Worm (Caenorhabditis elegans) whole organism, late embryonic: ENCODE measurements around the gene oig-2.

Experiments used
- C08G9.2 ChIP-seq: sonication (generic microtip); optimal IDR thresholded peaks from 2 replicates; lab custom pipeline; 2016; ENCODE audit warnings: mild to moderate bottlenecking, missing genetic modification characterization, moderate library complexity, missing compliant biosample characterization
- F13H6.1 ChIP-seq: sonication (generic microtip); optimal IDR thresholded peaks from 2 replicates; lab custom pipeline; 2016; ENCODE audit warnings: missing genetic modification characterization, missing compliant biosample characterization
- K02D7.2 ChIP-seq: sonication (generic microtip); optimal IDR thresholded peaks from 2 replicates; lab custom pipeline; 2017; ENCODE audit warnings: mild to moderate bottlenecking, missing genetic modification characterization, missing compliant biosample characterization
- K09A11.1 ChIP-seq: sonication (generic microtip); optimal IDR thresholded peaks from 2 replicates; lab custom pipeline; 2017; ENCODE audit warnings: antibody characterized with exemption, mild to moderate bottlenecking, missing genetic modification characterization, missing compliant biosample characterization; ENCODE audit not compliant: insufficient read depth
- ama-1 ChIP-seq: fragments of 150-350 bp; optimal IDR thresholded peaks from 2 replicates; lab custom pipeline; 2014
- ceh-14 ChIP-seq: sonication (generic microtip); optimal IDR thresholded peaks from 2 replicates; lab custom pipeline; 2016; ENCODE audit warnings: missing genotype, missing genetic modification characterization, missing compliant biosample characterization
- ceh-2 ChIP-seq: sonication (generic microtip); optimal IDR thresholded peaks from 2 replicates; lab custom pipeline; 2016; ENCODE audit warnings: missing genotype, missing genetic modification characterization, missing compliant biosample characterization
- ceh-22 ChIP-seq: sonication (generic microtip); optimal IDR thresholded peaks from 2 replicates; lab custom pipeline; 2017; ENCODE audit warnings: missing biosample characterization, missing genetic modification characterization
- ceh-24 ChIP-seq: sonication (generic microtip); optimal IDR thresholded peaks from 2 replicates; lab custom pipeline; 2016; ENCODE audit warnings: mild to moderate bottlenecking, missing genetic modification characterization, missing compliant biosample characterization
- ceh-31 ChIP-seq: sonication (generic microtip); optimal IDR thresholded peaks from 2 replicates; lab custom pipeline; 2016; ENCODE audit warnings: missing genetic modification characterization, missing compliant biosample characterization
- ceh-9 ChIP-seq: sonication (generic microtip); optimal IDR thresholded peaks from 2 replicates; lab custom pipeline; 2016; ENCODE audit warnings: mild to moderate bottlenecking, missing genetic modification characterization, inconsistent platforms, missing compliant biosample characterization
- che-1 ChIP-seq: sonication (generic microtip); optimal IDR thresholded peaks from 2 replicates; lab custom pipeline; 2016; ENCODE audit warnings: mild to moderate bottlenecking, missing genetic modification characterization, missing compliant biosample characterization
- dmd-4 ChIP-seq: sonication (generic microtip); optimal IDR thresholded peaks from 2 replicates; lab custom pipeline; 2016; ENCODE audit warnings: borderline replicate concordance, missing genetic modification characterization, missing compliant biosample characterization
- elt-2 ChIP-seq: sonication (generic microtip); optimal IDR thresholded peaks from 2 replicates; lab custom pipeline; 2016; ENCODE audit warnings: missing genetic modification reagents, missing genetic modification characterization, missing compliant biosample characterization
- ets-4 ChIP-seq: sonication (generic microtip); optimal IDR thresholded peaks from 2 replicates; lab custom pipeline; 2016; ENCODE audit warnings: missing genetic modification characterization, missing compliant biosample characterization
- fkh-10 ChIP-seq: fragments of 150-350 bp; optimal IDR thresholded peaks from 2 replicates; lab custom pipeline; 2014; ENCODE audit warnings: missing biosample characterization, missing genetic modification reagents, missing genetic modification characterization
- fkh-6 ChIP-seq: sonication (generic microtip); optimal IDR thresholded peaks from 2 replicates; lab custom pipeline; 2016; ENCODE audit warnings: missing genetic modification characterization, missing compliant biosample characterization
- gmeb-2 ChIP-seq: sonication (generic microtip); optimal IDR thresholded peaks from 2 replicates; lab custom pipeline; 2016; ENCODE audit warnings: missing genetic modification characterization, inconsistent platforms, missing compliant biosample characterization
- hlh-15 ChIP-seq: sonication (generic microtip); optimal IDR thresholded peaks from 2 replicates; lab custom pipeline; 2016; ENCODE audit warnings: missing genetic modification characterization, missing compliant biosample characterization
- hlh-30 ChIP-seq: sonication (generic microtip); optimal IDR thresholded peaks from 2 replicates; lab custom pipeline; 2017; ENCODE audit warnings: antibody characterized with exemption, missing genetic modification characterization, missing compliant biosample characterization; ENCODE audit not compliant: insufficient read depth
- hlh-6 ChIP-seq: sonication (generic microtip); optimal IDR thresholded peaks from 2 replicates; lab custom pipeline; 2016; ENCODE audit warnings: missing genotype, missing genetic modification characterization, missing compliant biosample characterization
- lim-6 ChIP-seq: sonication (generic microtip); optimal IDR thresholded peaks from 2 replicates; lab custom pipeline; 2016; ENCODE audit warnings: missing genetic modification characterization, missing compliant biosample characterization
- lin-11 ChIP-seq: fragments of 200-800 bp; sonication (Bioruptor generic); optimal IDR thresholded peaks from 2 replicates; lab custom pipeline; 2018; ENCODE audit warnings: mild to moderate bottlenecking, missing genetic modification characterization, missing compliant biosample characterization
- mec-3 ChIP-seq: sonication (generic microtip); optimal IDR thresholded peaks from 2 replicates; lab custom pipeline; 2016; ENCODE audit warnings: borderline replicate concordance, missing genetic modification characterization, missing compliant biosample characterization
- nfya-1 ChIP-seq: sonication (generic microtip); optimal IDR thresholded peaks from 2 replicates; lab custom pipeline; 2017; ENCODE audit warnings: missing genetic modification characterization, mild to moderate bottlenecking, missing compliant biosample characterization, antibody characterized with exemption, moderate library complexity
- nhr-11 ChIP-seq: fragments of 150-350 bp; optimal IDR thresholded peaks from 2 replicates; lab custom pipeline; 2014; ENCODE audit warnings: missing biosample characterization, missing genetic modification characterization
- npax-4 ChIP-seq: sonication (generic microtip); optimal IDR thresholded peaks from 2 replicates; lab custom pipeline; 2016; ENCODE audit warnings: missing genetic modification characterization, missing compliant biosample characterization
- odd-2 ChIP-seq: sonication (generic microtip); optimal IDR thresholded peaks from 2 replicates; lab custom pipeline; 2017; ENCODE audit warnings: antibody characterized with exemption, mild to moderate bottlenecking, missing genetic modification characterization, missing compliant biosample characterization
- pat-9 ChIP-seq: fragments of 200-800 bp; sonication (Bioruptor generic); optimal IDR thresholded peaks from 2 replicates; lab custom pipeline; 2018; ENCODE audit warnings: mild to moderate bottlenecking, missing genetic modification characterization, moderate library complexity, missing compliant biosample characterization
- pax-1 ChIP-seq: fragments of 150-350 bp; optimal IDR thresholded peaks from 2 replicates; lab custom pipeline; 2014; ENCODE audit warnings: missing biosample characterization, missing genetic modification characterization
- pha-2 ChIP-seq: sonication (generic microtip); optimal IDR thresholded peaks from 2 replicates; lab custom pipeline; 2017; ENCODE audit warnings: mild to moderate bottlenecking, missing genetic modification characterization, missing compliant biosample characterization
- pqm-1 ChIP-seq: sonication (generic microtip); optimal IDR thresholded peaks from 2 replicates; lab custom pipeline; 2016; ENCODE audit warnings: missing genetic modification characterization, missing compliant biosample characterization
- ref-2 ChIP-seq: sonication (generic microtip); optimal IDR thresholded peaks from 2 replicates; lab custom pipeline; 2016; ENCODE audit warnings: missing genetic modification characterization, missing compliant biosample characterization
- rnt-1 ChIP-seq: sonication (generic microtip); optimal IDR thresholded peaks from 2 replicates; lab custom pipeline; 2016; ENCODE audit warnings: missing genetic modification characterization, missing compliant biosample characterization
- sdc-2 ChIP-seq: sonication (generic microtip); optimal IDR thresholded peaks from 2 replicates; lab custom pipeline; 2016; ENCODE audit warnings: missing genotype, missing genetic modification characterization, missing compliant biosample characterization
- syd-9 ChIP-seq: sonication (generic microtip); optimal IDR thresholded peaks from 2 replicates; lab custom pipeline; 2016; ENCODE audit warnings: mild to moderate bottlenecking, missing genetic modification characterization, moderate library complexity, missing compliant biosample characterization
- tbx-7 ChIP-seq: sonication (generic microtip); optimal IDR thresholded peaks from 2 replicates; lab custom pipeline; 2016; ENCODE audit warnings: missing genotype, missing genetic modification characterization, missing compliant biosample characterization
- ttx-3 ChIP-seq: sonication (generic microtip); optimal IDR thresholded peaks from 2 replicates; lab custom pipeline; 2016; ENCODE audit warnings: missing genetic modification reagents, missing genetic modification characterization, missing compliant biosample characterization
- unc-3 ChIP-seq, 2 experiments: fragments of 200-800 bp in 1 of 2; sonication (Bioruptor generic) in 1 of 2; sonication (generic microtip) in 1 of 2; conservative IDR thresholded peaks in 1 of 2; optimal IDR thresholded peaks in 1 of 2; 2 replicates each; pipeline versions ENCODE4 v1.3.6 to Lab custom; 2016 to 2022; ENCODE audit warnings: missing compliant biosample characterization in 2 of 2, missing genetic modification characterization in 2 of 2, missing genetic modification reagents in 1 of 2
- unc-42 ChIP-seq: sonication (generic microtip); optimal IDR thresholded peaks from 2 replicates; lab custom pipeline; 2016; ENCODE audit warnings: missing genotype, missing genetic modification characterization, missing compliant biosample characterization
- unc-55 ChIP-seq: sonication (generic microtip); optimal IDR thresholded peaks from 2 replicates; lab custom pipeline; 2017; ENCODE audit warnings: missing biosample characterization, missing genetic modification reagents, missing genetic modification characterization
- unc-86 ChIP-seq: sonication (generic microtip); optimal IDR thresholded peaks from 2 replicates; lab custom pipeline; 2016; ENCODE audit warnings: missing genetic modification characterization, missing compliant biosample characterization

oig-2 gene

DNA sequence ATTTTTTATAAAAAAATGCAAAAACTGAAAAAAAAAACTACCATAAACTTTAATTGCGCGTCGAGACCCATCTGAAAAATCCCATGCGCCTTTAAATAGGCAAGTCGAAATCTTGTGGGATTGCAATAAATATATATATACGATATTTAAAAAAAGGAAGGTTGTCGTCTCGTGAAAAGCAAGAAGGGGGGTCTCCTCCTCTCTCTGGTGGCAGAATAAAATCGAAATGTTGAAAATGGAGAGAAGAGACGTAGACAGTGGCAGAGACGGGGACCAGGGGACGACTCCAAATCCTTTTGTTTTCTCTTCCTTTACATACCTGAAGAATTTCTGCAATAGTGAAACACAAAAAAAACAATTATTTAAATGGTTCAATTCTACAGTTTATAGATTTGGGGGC, 6.0 kb upstream of the oig-2 start, which contains the start of gene F18A11.5:
Gene F18A11.5, minus strand, starts transcription at position 321 of the 400 bp plus-strand sequence.
- TF ChIP-seq unc-86 (tag; lab: Kevin White, UChicago) (no peak), npax-4 (tag; lab: Kevin White, UChicago) (no peak), mec-3 (tag; lab: Kevin White, UChicago) (no peak), F13H6.1 (tag; lab: Kevin White, UChicago) (no peak), unc-55 (GFP tag; lab: Kevin White, UChicago) (no peak), pax-1 (tag; lab: Kevin White, UChicago) (no peak), pqm-1 (no peak), elt-2 (tag; lab: Kevin White, UChicago) (no peak), nfya-1 (tag; lab: Kevin White, UChicago) (no peak), hlh-15 (tag; lab: Kevin White, UChicago) (no peak), fkh-6 (tag; lab: Kevin White, UChicago) (no peak), syd-9 (tag; lab: Kevin White, UChicago) (no peak), ama-1 (lab: Kevin White, UChicago) (no peak), fkh-10 (GFP tag; lab: Kevin White, UChicago) (no peak)

DNA sequence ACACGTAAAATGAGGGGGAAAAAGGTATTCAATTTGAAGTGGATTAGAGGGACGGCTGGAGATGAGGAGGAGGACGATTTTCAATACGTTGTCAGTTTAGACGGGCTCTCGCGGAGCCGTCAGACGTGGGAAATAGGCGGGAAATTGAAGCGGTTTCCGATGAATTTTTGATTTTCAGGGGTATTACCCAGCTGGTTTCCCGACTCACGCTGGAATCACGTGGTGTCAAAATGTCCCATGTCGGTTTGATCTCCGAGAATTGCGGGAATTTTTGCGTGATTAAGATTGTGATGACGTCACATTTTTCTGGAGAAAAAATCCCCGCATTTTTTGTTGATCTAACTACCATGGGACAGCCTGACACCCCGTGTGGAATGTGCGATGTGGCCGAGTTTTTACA, 4.7 kb upstream of the oig-2 start:
- TF ChIP-seq nhr-11 (tag; lab: Kevin White, UChicago) (no peak), odd-2 (no peak), ceh-2 (tag; lab: Kevin White, UChicago) (no peak), K09A11.1 (tag; lab: Kevin White, UChicago) (no peak), rnt-1 (tag; lab: Kevin White, UChicago) (no peak), K02D7.2 (tag; lab: Kevin White, UChicago) (no peak), ref-2 (tag; lab: Kevin White, UChicago) (peak; percentile 31), ceh-31 (peak; percentile 52), C08G9.2 (tag; lab: Kevin White, UChicago) (no peak), hlh-6 (tag; lab: Kevin White, UChicago) (no peak), che-1 (tag; lab: Kevin White, UChicago) (no peak), elt-2 (tag; lab: Kevin White, UChicago) (no peak), ceh-22 (tag; lab: Kevin White, UChicago) (no peak), unc-42 (tag; lab: Kevin White, UChicago) (peak; percentile 14), dmd-4 (tag; lab: Kevin White, UChicago) (no peak), sdc-2 (no peak), lin-11 (tag; lab: Kevin White, UChicago) (no peak), ceh-9 (tag; lab: Kevin White, UChicago) (no peak), pat-9 (no peak), gmeb-2 (no peak), hlh-30 (tag; lab: Kevin White, UChicago) (peak; percentile 7), tbx-7 (tag; lab: Kevin White, UChicago) (no peak), ceh-14 (tag; lab: Kevin White, UChicago) (peak; percentile 9), hlh-15 (tag; lab: Kevin White, UChicago) (no peak)

DNA sequence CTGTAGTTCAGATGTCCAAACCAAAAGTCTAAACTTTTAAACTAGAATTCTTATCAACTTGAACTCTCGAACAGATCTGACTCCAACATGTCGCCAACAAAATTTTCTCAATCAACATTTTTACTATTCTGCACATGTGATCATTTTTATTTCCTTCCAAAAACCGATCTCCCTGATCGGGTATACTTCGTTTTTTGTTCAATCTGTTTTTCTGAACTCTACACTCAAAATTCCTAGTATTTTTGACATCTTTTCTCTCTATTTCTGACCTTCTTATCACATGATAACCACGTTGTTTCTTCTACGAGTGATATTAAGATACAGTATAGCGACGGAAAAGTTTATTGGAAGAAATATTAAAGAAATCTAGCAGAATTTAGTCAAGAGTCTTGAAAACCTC, 1.7 kb downstream of the oig-2 start:
- TF ChIP-seq gmeb-2 (no peak), sdc-2 (no peak), lim-6 (tag; lab: Kevin White, UChicago) (no peak), F13H6.1 (tag; lab: Kevin White, UChicago) (no peak)
- TF ChIP-seq, all 69 proteins: peak for 0

DNA sequence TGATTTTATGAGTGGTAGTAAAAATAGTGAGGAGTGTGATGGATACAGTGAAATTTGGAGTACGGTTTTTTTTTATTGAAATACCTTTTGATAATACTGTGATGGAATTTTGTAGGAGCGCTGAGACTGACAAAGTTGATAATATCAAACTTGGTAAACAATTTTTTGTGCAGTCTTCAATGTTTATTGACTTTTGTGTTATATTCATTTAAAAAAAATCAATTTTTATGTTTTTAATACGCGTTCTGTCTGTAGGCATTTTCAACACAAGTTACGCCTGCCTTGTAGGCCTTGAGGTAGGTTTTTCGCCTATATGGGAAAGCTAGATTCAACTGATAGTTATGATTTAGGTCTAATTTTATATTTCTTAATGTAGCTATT, 3.1 kb downstream of the oig-2 start:
- TF ChIP-seq ttx-3 (tag; lab: Kevin White, UChicago) = no peak
- TF ChIP-seq dmd-4 (tag; lab: Kevin White, UChicago) = no peak
- TF ChIP-seq nhr-11 (tag; lab: Kevin White, UChicago) = no peak
- TF ChIP-seq pha-2 (tag; lab: Kevin White, UChicago) = no peak
- no peak for TF ChIP-seq lin-11 (tag; lab: Kevin White, UChicago)
- no peak for TF ChIP-seq pqm-1
- TF ChIP-seq ets-4 (tag; lab: Kevin White, UChicago) = no peak
- TF ChIP-seq unc-3 (GFP tag; conservative IDR thresholded peaks at IDR 0.05; lab: Robert Waterston, UW) = no peak
- no peak for TF ChIP-seq unc-3 (tag; optimal IDR thresholded peaks at IDR 0.05; lab: Kevin White, UChicago)
- TF ChIP-seq unc-55 (GFP tag; lab: Kevin White, UChicago) = no peak
- TF ChIP-seq ceh-24 = no peak
- TF ChIP-seq C08G9.2 (tag; lab: Kevin White, UChicago) = no peak
- TF ChIP-seq unc-42 (tag; lab: Kevin White, UChicago) = no peak
